Fruit fly (Drosophila melanogaster) whole organism, embryonic: ENCODE measurements around the gene sro.

Source experiments
- Atf3 ChIP-seq: fragments of 200-800 bp; sonication (Bioruptor generic); optimal IDR thresholded peaks from 3 replicates; lab custom pipeline; 2016; ENCODE audit warnings: missing biosample characterization, missing genetic modification characterization
- C15 ChIP-seq: fragments of 200-800 bp; sonication (Bioruptor generic); IDR thresholded peaks from 3 replicates; pipeline ENCODE4 v1.3.6; 2022; ENCODE audit warnings: missing biosample characterization, missing genetic modification characterization
- CG10543 ChIP-seq: fragments of 200-800 bp; sonication (Bioruptor generic); optimal IDR thresholded peaks from 3 replicates; lab custom pipeline; 2017; ENCODE audit warnings: missing biosample characterization, mild to moderate bottlenecking, missing genetic modification characterization, moderate library complexity
- CG10565 ChIP-seq: fragments of 200-800 bp; sonication (Bioruptor generic); optimal IDR thresholded peaks from 3 replicates; lab custom pipeline; 2016; ENCODE audit warnings: missing biosample characterization, mild to moderate bottlenecking, missing genetic modification characterization
- CG10959 ChIP-seq: fragments of 200-800 bp; sonication (Bioruptor generic); IDR thresholded peaks from 2 replicates; pipeline ENCODE4 v1.3.6; 2022; ENCODE audit warnings: missing biosample characterization, missing genetic modification characterization
- CG11695 ChIP-seq: fragments of 200-800 bp; sonication (Bioruptor generic); IDR thresholded peaks from 3 replicates; pipeline ENCODE4 v1.3.6; 2022; ENCODE audit warnings: missing biosample characterization, missing genetic modification characterization
- CG15269 ChIP-seq: fragments of 200-800 bp; sonication (Bioruptor generic); optimal IDR thresholded peaks from 2 replicates; lab custom pipeline; 2018; ENCODE audit warnings: missing biosample characterization, mild to moderate bottlenecking, missing genetic modification characterization, moderate library complexity
- CG16863 ChIP-seq: fragments of 200-800 bp; sonication (Bioruptor generic); optimal IDR thresholded peaks from 3 replicates; lab custom pipeline; 2016; ENCODE audit warnings: missing biosample characterization, missing genetic modification characterization
- CG31388 ChIP-seq: fragments of 200-800 bp; sonication (Bioruptor generic); optimal IDR thresholded peaks from 2 replicates; lab custom pipeline; 2016; ENCODE audit warnings: missing biosample characterization, missing genetic modification characterization
- CG31441 ChIP-seq: fragments of 200-800 bp; sonication (Bioruptor generic); IDR thresholded peaks from 2 replicates; pipeline ENCODE4 v1.3.6; 2022; ENCODE audit warnings: missing biosample characterization, missing genetic modification characterization
- CG3163 ChIP-seq: fragments of 200-800 bp; sonication (Bioruptor generic); optimal IDR thresholded peaks from 3 replicates; lab custom pipeline; 2016; ENCODE audit warnings: missing biosample characterization, missing genetic modification characterization
- CG32532 ChIP-seq: fragments of 200-800 bp; sonication (Bioruptor generic); IDR thresholded peaks from 2 replicates; pipeline ENCODE4 v1.3.6; 2022; ENCODE audit warnings: missing biosample characterization, missing genetic modification characterization
- CG3995 ChIP-seq: fragments of 200-800 bp; sonication (Bioruptor generic); optimal IDR thresholded peaks from 3 replicates; lab custom pipeline; 2016; ENCODE audit warnings: missing biosample characterization, missing genetic modification characterization
- CG7963 ChIP-seq: fragments of 200-800 bp; sonication (Bioruptor generic); IDR thresholded peaks from 3 replicates; pipeline ENCODE4 v1.3.6; 2022; ENCODE audit warnings: missing biosample characterization, missing genetic modification characterization; ENCODE audit not compliant: partially characterized antibody
- CG8478 ChIP-seq: fragments of >200 bp; optimal IDR thresholded peaks from 2 replicates; lab custom pipeline; 2018
- CG9727 ChIP-seq: fragments of 200-800 bp; sonication (Bioruptor generic); optimal IDR thresholded peaks from 3 replicates; lab custom pipeline; 2017; ENCODE audit warnings: missing biosample characterization, mild to moderate bottlenecking, missing genetic modification characterization
- Deaf1 ChIP-seq: fragments of 200-800 bp; optimal IDR thresholded peaks from 3 replicates; lab custom pipeline; 2019; ENCODE audit warnings: missing biosample characterization, mild to moderate bottlenecking, missing genetic modification characterization, moderate library complexity
- Dip3 ChIP-seq: fragments of 200-800 bp; sonication (Bioruptor generic); optimal IDR thresholded peaks from 3 replicates; lab custom pipeline; 2016; ENCODE audit warnings: missing biosample characterization, missing genetic modification characterization
- Ets65A ChIP-seq: fragments of 200-800 bp; sonication (Bioruptor generic); peaks from one replicate; lab custom pipeline; 2016; ENCODE audit warnings: missing biosample characterization, missing genetic modification characterization
- HLHmδ ChIP-seq: fragments of 200-800 bp; sonication (Bioruptor generic); optimal IDR thresholded peaks from 2 replicates; lab custom pipeline; 2018; ENCODE audit warnings: missing biosample characterization, mild to moderate bottlenecking, missing genetic modification characterization, moderate library complexity
- HmgD ChIP-seq: fragments of 200-800 bp; sonication (Bioruptor generic); optimal IDR thresholded peaks from 3 replicates; lab custom pipeline; 2016; ENCODE audit warnings: missing biosample characterization, missing genetic modification characterization
- Mes4 ChIP-seq: fragments of 200-800 bp; sonication (Bioruptor generic); optimal IDR thresholded peaks from 2 replicates; lab custom pipeline; 2016; ENCODE audit warnings: missing biosample characterization, missing genetic modification characterization
- Nf-YC ChIP-seq: fragments of 200-800 bp; optimal IDR thresholded peaks from 3 replicates; lab custom pipeline; 2019; ENCODE audit warnings: missing biosample characterization, mild to moderate bottlenecking, missing genetic modification characterization, moderate library complexity
- NfI ChIP-seq: fragments of 200-800 bp; sonication (Bioruptor generic); optimal IDR thresholded peaks from 3 replicates; lab custom pipeline; 2018; ENCODE audit warnings: missing biosample characterization, mild to moderate bottlenecking, missing genetic modification characterization, moderate library complexity
- Sry-β ChIP-seq: fragments of 200-800 bp; sonication (Bioruptor generic); optimal IDR thresholded peaks from 2 replicates; lab custom pipeline; 2018; ENCODE audit warnings: missing biosample characterization, mild to moderate bottlenecking, missing genetic modification characterization, moderate library complexity
- Taf1 ChIP-seq: fragments of 200-800 bp; sonication (Bioruptor generic); IDR thresholded peaks from 2 replicates; pipeline ENCODE4 v1.3.6; 2022; ENCODE audit warnings: missing biosample characterization, missing genetic modification characterization
- Tbp ChIP-seq: fragments of >200 bp; optimal IDR thresholded peaks from 2 replicates; lab custom pipeline; 2018; ENCODE audit warnings: missing biosample characterization, missing genetic modification characterization
- Trl ChIP-seq, 3 experiments: fragments of >200 bp in 2 of 3; fragments of 200-800 bp in 1 of 3; sonication (Bioruptor generic) in 1 of 3; optimal IDR thresholded peaks; 2 replicates in 1 of 3; 3 replicates in 2 of 3; lab custom pipeline; 2016 to 2017; ENCODE audit warnings: missing biosample characterization in 1 of 3, missing genetic modification characterization in 1 of 3
- ap ChIP-seq: fragments of 200-800 bp; sonication (Bioruptor generic); IDR thresholded peaks from 2 replicates; pipeline ENCODE4 v1.3.6; 2022; ENCODE audit warnings: missing biosample characterization, missing genetic modification characterization
- caup ChIP-seq: fragments of 200-800 bp; sonication (Bioruptor generic); optimal IDR thresholded peaks from 3 replicates; lab custom pipeline; 2017; ENCODE audit warnings: missing biosample characterization, mild to moderate bottlenecking, missing genetic modification characterization, moderate library complexity; ENCODE audit not compliant: severe bottlenecking
- dmrt11E ChIP-seq: fragments of 200-800 bp; sonication (Bioruptor generic); optimal IDR thresholded peaks from 3 replicates; lab custom pipeline; 2018; ENCODE audit warnings: missing biosample characterization, mild to moderate bottlenecking, missing genetic modification characterization, moderate library complexity
- dysf ChIP-seq: fragments of 200-800 bp; sonication (Bioruptor generic); IDR thresholded peaks from 3 replicates; pipeline ENCODE4 v1.3.6; 2022; ENCODE audit warnings: missing biosample characterization, missing genetic modification characterization
- ewg ChIP-seq: fragments of 200-800 bp; sonication (Bioruptor generic); optimal IDR thresholded peaks from 3 replicates; lab custom pipeline; 2017; ENCODE audit warnings: mild to moderate bottlenecking, missing biosample characterization, missing genetic modification reagents, missing genetic modification characterization
- fu2 ChIP-seq: fragments of 200-800 bp; sonication (Bioruptor generic); optimal IDR thresholded peaks from 2 replicates; lab custom pipeline; 2016; ENCODE audit warnings: missing biosample characterization, missing genetic modification characterization
- grn ChIP-seq: fragments of 200-800 bp; sonication (Bioruptor generic); optimal IDR thresholded peaks from 3 replicates; lab custom pipeline; 2017; ENCODE audit warnings: missing biosample characterization, missing genetic modification characterization
- insv ChIP-seq, 2 experiments: fragments of 200-800 bp; sonication (Bioruptor generic); optimal IDR thresholded peaks; 3 replicates each; lab custom pipeline; 2016 to 2018; ENCODE audit warnings: missing biosample characterization in 2 of 2, missing genetic modification characterization in 2 of 2
- knrl ChIP-seq: fragments of 200-800 bp; sonication (Bioruptor generic); IDR thresholded peaks from 3 replicates; pipeline ENCODE4 v1.3.6; 2022; ENCODE audit warnings: missing biosample characterization, missing genetic modification characterization; ENCODE audit not compliant: partially characterized antibody
- luna ChIP-seq: fragments of 200-800 bp; sonication (Bioruptor generic); optimal IDR thresholded peaks from 2 replicates; lab custom pipeline; 2016; ENCODE audit warnings: missing biosample characterization, missing genetic modification characterization
- nom ChIP-seq: fragments of 200-800 bp; sonication (Bioruptor generic); optimal IDR thresholded peaks from 2 replicates; lab custom pipeline; 2017; ENCODE audit warnings: missing biosample characterization, missing genetic modification characterization, mild to moderate bottlenecking, moderate library complexity, missing genetic modification reagents
- onecut ChIP-seq: fragments of 200-800 bp; sonication (Bioruptor generic); IDR thresholded peaks from 2 replicates; pipeline ENCODE4 v1.3.6; 2022; ENCODE audit warnings: missing biosample characterization, missing genetic modification characterization
- phol ChIP-seq: fragments of 200-800 bp; sonication (Bioruptor generic); optimal IDR thresholded peaks from 3 replicates; lab custom pipeline; 2018; ENCODE audit warnings: missing biosample characterization, mild to moderate bottlenecking, missing genetic modification characterization, moderate library complexity
- sc ChIP-seq, 3 experiments: fragments of >200 bp in 2 of 3; fragments of 200-800 bp in 1 of 3; sonication (Bioruptor generic) in 1 of 3; optimal IDR thresholded peaks; 2 replicates in 2 of 3; 3 replicates in 1 of 3; lab custom pipeline; 2017; ENCODE audit warnings: mild to moderate bottlenecking in 1 of 3, missing biosample characterization in 1 of 3, missing genetic modification characterization in 1 of 3, missing genetic modification reagents in 1 of 3
- scrt ChIP-seq: fragments of 200-800 bp; sonication (Bioruptor generic); optimal IDR thresholded peaks from 2 replicates; lab custom pipeline; 2018; ENCODE audit warnings: missing biosample characterization, mild to moderate bottlenecking, missing genetic modification characterization, moderate library complexity
- sim ChIP-seq: fragments of 200-800 bp; sonication (Bioruptor generic); IDR thresholded peaks from 2 replicates; pipeline ENCODE4 v1.3.6; 2022; ENCODE audit warnings: missing biosample characterization, missing genetic modification characterization
- slp2 ChIP-seq: fragments of 200-800 bp; sonication (Bioruptor generic); optimal IDR thresholded peaks from 2 replicates; lab custom pipeline; 2016; ENCODE audit warnings: missing biosample characterization, missing genetic modification characterization
- unc-4 ChIP-seq: fragments of 200-800 bp; sonication (Bioruptor generic); IDR thresholded peaks from 2 replicates; pipeline ENCODE4 v1.3.6; 2022; ENCODE audit warnings: missing biosample characterization, missing genetic modification characterization; ENCODE audit not compliant: partially characterized antibody
- unpg ChIP-seq: fragments of 200-800 bp; sonication (Bioruptor generic); optimal IDR thresholded peaks from 3 replicates; lab custom pipeline; 2018; ENCODE audit warnings: missing biosample characterization, mild to moderate bottlenecking, missing genetic modification characterization, moderate library complexity
- zf30C ChIP-seq: fragments of 200-800 bp; sonication (Bioruptor generic); optimal IDR thresholded peaks from 3 replicates; lab custom pipeline; 2018; ENCODE audit warnings: missing biosample characterization, mild to moderate bottlenecking, missing genetic modification characterization
- zfh1 ChIP-seq: fragments of 200-800 bp; sonication (Bioruptor generic); IDR thresholded peaks from 3 replicates; pipeline ENCODE4 v1.3.6; 2022; ENCODE audit warnings: missing biosample characterization, missing genetic modification characterization

sro gene

DNA sequence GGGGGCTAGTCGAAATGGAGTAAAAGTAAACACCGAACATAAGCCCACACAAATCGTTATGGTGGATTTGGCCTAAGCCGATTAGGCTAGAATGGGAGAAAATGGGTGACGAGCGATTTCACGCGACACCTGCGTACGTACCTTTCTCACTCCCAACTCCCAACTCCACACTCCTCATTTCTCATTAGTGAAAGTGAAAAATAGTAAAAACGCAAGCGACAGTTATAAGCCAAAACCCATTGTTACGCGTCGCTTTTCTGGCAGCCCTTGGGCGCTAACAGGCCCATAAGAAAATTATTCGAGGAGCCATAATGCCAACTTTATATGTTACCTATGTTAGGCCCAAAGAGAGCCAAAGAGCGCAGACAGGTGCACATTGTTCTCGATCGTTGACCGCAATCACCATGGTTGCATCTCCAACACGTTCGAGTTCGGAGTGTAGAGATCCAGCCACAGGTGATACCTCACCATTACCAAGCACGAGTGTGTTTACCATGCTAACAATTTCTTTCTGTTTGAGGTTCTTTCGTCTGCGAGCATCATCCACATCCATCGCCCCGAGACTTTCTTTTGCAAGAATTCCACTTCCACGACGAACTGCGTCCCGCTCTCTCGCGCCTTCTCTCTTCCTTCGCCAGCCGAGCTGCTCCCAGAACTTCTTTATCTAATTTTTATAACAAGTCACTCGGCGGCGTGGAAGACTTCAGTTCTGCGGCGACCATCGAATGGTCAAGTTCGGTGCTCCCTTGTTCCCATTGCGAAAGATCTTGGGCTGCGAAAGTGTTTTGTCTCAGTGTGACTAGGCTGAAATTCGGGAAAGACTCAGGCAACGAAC lies 24.3 kb downstream of the sro start, which contains the start of gene neo (continued):
- no peak for TF ChIP-seq CG7963
- TF ChIP-seq luna (GFP tag; lab: Kevin White, UChicago): no peak
- TF ChIP-seq Nf-YC (tag; lab: Kevin White, UChicago): no peak
- peak in 1 of 2 experiments; percentile 52 for TF ChIP-seq Trl (optimal IDR thresholded peaks at IDR 0.05; lab: Kevin White, UChicago)
- no peak for TF ChIP-seq Trl (GFP tag; optimal IDR thresholded peaks at IDR 0.05; lab: Kevin White, UChicago)
- TF ChIP-seq fu2: no peak
- no peak for TF ChIP-seq unc-4
- TF ChIP-seq dysf: no peak
- TF ChIP-seq Mes4: no peak
- no peak for TF ChIP-seq sc (optimal IDR thresholded peaks at IDR 0.05; lab: Kevin White, UChicago)
- no peak for TF ChIP-seq sc (GFP tag; optimal IDR thresholded peaks at IDR 0.05; lab: Kevin White, UChicago)
- no peak for TF ChIP-seq CG16863 (GFP tag; lab: Kevin White, UChicago)
- TF ChIP-seq Ets65A: peak; percentile 85
- TF ChIP-seq CG9727 (GFP tag; lab: Kevin White, UChicago): no peak
- no peak for TF ChIP-seq scrt
- TF ChIP-seq Taf1: no peak
- TF ChIP-seq zfh1 (GFP tag; lab: Robert Waterston, UW): no peak
- TF ChIP-seq ap (GFP tag; lab: Robert Waterston, UW): no peak
- TF ChIP-seq CG3163 (GFP tag; lab: Kevin White, UChicago): peak; percentile 41
- no peak for TF ChIP-seq CG11695 (GFP tag; lab: Robert Waterston, UW)
- no peak for TF ChIP-seq CG31441 (GFP tag; lab: Robert Waterston, UW)
- no peak for TF ChIP-seq dmrt11E (tag; lab: Kevin White, UChicago)
- no peak for TF ChIP-seq Tbp (GFP tag; lab: Kevin White, UChicago)
- no peak for TF ChIP-seq CG15269 (tag; lab: Kevin White, UChicago)
- no peak for TF ChIP-seq CG10543 (GFP tag; lab: Kevin White, UChicago)
- no peak for TF ChIP-seq nom (GFP tag; lab: Kevin White, UChicago)
- TF ChIP-seq CG3995 (GFP tag; lab: Kevin White, UChicago): no peak
- TF ChIP-seq zf30C (GFP tag; lab: Kevin White, UChicago): no peak
- no peak for TF ChIP-seq CG10565
- peak; percentile 12 for TF ChIP-seq HLHmδ
- TF ChIP-seq caup: no peak
- no peak for TF ChIP-seq Sry-β
- no peak for TF ChIP-seq insv (GFP tag; optimal IDR thresholded peaks at IDR 0.05; lab: Kevin White, UChicago)
- no peak for TF ChIP-seq ewg (GFP tag; lab: Kevin White, UChicago)
- TF ChIP-seq HmgD (GFP tag; lab: Kevin White, UChicago): no peak
- TF ChIP-seq Deaf1: no peak
- no peak for TF ChIP-seq CG31388 (GFP tag; lab: Kevin White, UChicago)
- no peak for TF ChIP-seq CG10959 (GFP tag; lab: Robert Waterston, UW)
- no peak for TF ChIP-seq phol (tag; lab: Kevin White, UChicago)
- TF ChIP-seq CG32532 (GFP tag; lab: Robert Waterston, UW): no peak
- TF ChIP-seq unpg (GFP tag; lab: Kevin White, UChicago): no peak
- no peak for TF ChIP-seq Atf3 (GFP tag; lab: Kevin White, UChicago)
- TF ChIP-seq knrl (GFP tag; lab: Robert Waterston, UW): no peak
- no peak for TF ChIP-seq slp2 (GFP tag; lab: Kevin White, UChicago)
- no peak for TF ChIP-seq NfI (GFP tag; lab: Kevin White, UChicago)
- TF ChIP-seq C15 (GFP tag; lab: Robert Waterston, UW): no peak
- TF ChIP-seq sim (GFP tag; lab: Robert Waterston, UW): no peak
- no peak for TF ChIP-seq grn (GFP tag; lab: Kevin White, UChicago)
- no peak for TF ChIP-seq Dip3 (GFP tag; lab: Kevin White, UChicago)
- TF ChIP-seq onecut (GFP tag; lab: Robert Waterston, UW): no peak
- TF ChIP-seq CG8478 (lab: Kevin White, UChicago): no peak
